Fruit fly (Drosophila melanogaster): Measurements from ENCODE around the gene CG8620.

The CG8620 gene

dm6 chr3L:7131447-7131983 lies 26.4 kb upstream of the CG8620 start, which contains the start of gene Acbp2 (continued):
- TF ChIP-seq Deaf1 (tag; optimal IDR thresholded peaks at IDR 0.05) (peak; percentile 54), kay (GFP tag; optimal IDR thresholded peaks at IDR 0.05) (no peak), ase (GFP tag; IDR thresholded peaks at IDR 0.05) (no peak), Jarid2 (GFP tag; optimal IDR thresholded peaks at IDR 0.05) (peak; percentile 18), CG2875 (GFP tag; optimal IDR thresholded peaks at IDR 0.05) (no peak), exex (tag; optimal IDR thresholded peaks at IDR 0.05) (peak; percentile 83), ci (GFP tag; IDR thresholded peaks at IDR 0.05) (peak; percentile 44; the same call in 1 of the 3 replicates), ro (GFP tag; IDR thresholded peaks at IDR 0.05) (no peak), Nf-YC (tag; optimal IDR thresholded peaks at IDR 0.05) (no peak), Mrtf (GFP tag; IDR thresholded peaks at IDR 0.05) (no peak), CG2712 (tag; optimal IDR thresholded peaks at IDR 0.05) (no peak), psq (GFP tag; optimal IDR thresholded peaks at IDR 0.05) (no peak), GATAe (GFP tag; conservative IDR thresholded peaks at IDR 0.05) (peak; percentile 66; the same call in 1 of the 2 replicates), CG2116 (GFP tag; optimal IDR thresholded peaks at IDR 0.05) (no peak), hkb (optimal IDR thresholded peaks at IDR 0.05) (no peak), hkb (GFP tag; IDR thresholded peaks at IDR 0.05) (0 out of 2 replicates have a peak, but pooled peaks have one; percentile 36), Lhr (GFP tag; optimal IDR thresholded peaks at IDR 0.05) (no peak), CG31224 (GFP tag; IDR thresholded peaks at IDR 0.05) (no peak), B-H2 (GFP tag; optimal IDR thresholded peaks at IDR 0.05) (peak; percentile 20), CG2678 (tag; optimal IDR thresholded peaks at IDR 0.05) (peak; percentile 3), twi (tag; optimal IDR thresholded peaks at IDR 0.05) (no peak)

dm6 chr3L:7132593-7132992 lies 25.3 kb upstream of the CG8620 start:
- TF ChIP-seq GATAe (GFP tag; conservative IDR thresholded peaks at IDR 0.05) = peak; percentile 79
- peak; percentile 28 for TF ChIP-seq Med (GFP tag)
- TF ChIP-seq CG18599 (GFP tag; optimal IDR thresholded peaks at IDR 0.05) = peak; percentile 17
- peak; percentile 83 for TF ChIP-seq mirr (GFP tag; optimal IDR thresholded peaks at IDR 0.05)
- peak; percentile 57 for TF ChIP-seq sug (tag; optimal IDR thresholded peaks at IDR 0.05)
- no peak for TF ChIP-seq Hmr (GFP tag; optimal IDR thresholded peaks at IDR 0.05)
- no peak for TF ChIP-seq CG8290 (GFP tag; optimal IDR thresholded peaks at IDR 0.05)
- TF ChIP-seq CG8290 (tag; optimal IDR thresholded peaks at IDR 0.05) = peak in 1 of 2 experiments; percentile 5
- peak; percentile 4 for TF ChIP-seq CG2678 (tag; optimal IDR thresholded peaks at IDR 0.05)
- peak; percentile 19 for TF ChIP-seq Side (GFP tag; optimal IDR thresholded peaks at IDR 0.05)
- peak; percentile 41 for TF ChIP-seq gro (GFP tag; optimal IDR thresholded peaks at IDR 0.05)
- TF ChIP-seq sens (GFP tag) = peak; percentile 53
- TF ChIP-seq HmgZ (tag; optimal IDR thresholded peaks at IDR 0.05) = peak; percentile 40
- TF ChIP-seq gem (tag; optimal IDR thresholded peaks at IDR 0.05) = peak; percentile 54
- peak in 1 of 2 experiments; percentile 7 for TF ChIP-seq Pdp1 (GFP tag; optimal IDR thresholded peaks at IDR 0.05)
- peak; percentile 96 for TF ChIP-seq exex (tag; optimal IDR thresholded peaks at IDR 0.05)
- TF ChIP-seq ci (GFP tag; IDR thresholded peaks at IDR 0.05) = no peak
- TF ChIP-seq Vsx1 (GFP tag; optimal IDR thresholded peaks at IDR 0.05) = peak; percentile 24
- peak; percentile 73 for TF ChIP-seq zf30C (GFP tag; optimal IDR thresholded peaks at IDR 0.05)
- peak; percentile 41 for TF ChIP-seq CG34376 (GFP tag; optimal IDR thresholded peaks at IDR 0.05)
- no peak for TF ChIP-seq CG7372 (GFP tag; IDR thresholded peaks at IDR 0.05)
- TF ChIP-seq CG11504 (tag; optimal IDR thresholded peaks at IDR 0.05) = peak; percentile 0
- TF ChIP-seq cg (GFP tag; optimal IDR thresholded peaks at IDR 0.05) = no peak
- peak; percentile 34 for TF ChIP-seq unpg (GFP tag; optimal IDR thresholded peaks at IDR 0.05)
- peak; percentile 4 for TF ChIP-seq CG1603 (tag; optimal IDR thresholded peaks at IDR 0.05)
- peak; percentile 16 for TF ChIP-seq zen (tag; optimal IDR thresholded peaks at IDR 0.05)
- TF ChIP-seq grn (GFP tag; optimal IDR thresholded peaks at IDR 0.05) = peak; percentile 89
- peak; percentile 52 for TF ChIP-seq lab (GFP tag; optimal IDR thresholded peaks at IDR 0.05)
- TF ChIP-seq CG6854 (GFP tag; optimal IDR thresholded peaks at IDR 0.05) = no peak
- peak; percentile 23 for TF ChIP-seq CG2120 (GFP tag; optimal IDR thresholded peaks at IDR 0.05)
- TF ChIP-seq gsb (GFP tag; IDR thresholded peaks at IDR 0.05) = no peak
